Worm (Caenorhabditis elegans) whole organism, L3 larva: Measurements from ENCODE around the gene T24C4.2.

ENCODE experiments used
- ZK546.5 ChIP-seq: sonication (generic microtip); optimal IDR thresholded peaks from 2 replicates; lab custom pipeline; 2017; ENCODE audit warnings: missing biosample characterization, missing genetic modification characterization
- ceh-82 ChIP-seq: fragments of 150-350 bp; optimal IDR thresholded peaks from 2 replicates; lab custom pipeline; 2014; ENCODE audit warnings: missing biosample characterization, missing genetic modification characterization
- daf-12 ChIP-seq: fragments of 150-350 bp; optimal IDR thresholded peaks from 2 replicates; lab custom pipeline; 2014; ENCODE audit warnings: missing biosample characterization, missing genetic modification reagents, missing genetic modification characterization
- egl-27 ChIP-seq: sonication (generic microtip); optimal IDR thresholded peaks from 4 replicates; lab custom pipeline; 2017; ENCODE audit warnings: missing biosample characterization, missing genetic modification reagents, missing genetic modification characterization
- elt-3 ChIP-seq, 3 experiments: fragments of 150-350 bp in 1 of 3; sonication (generic microtip) in 2 of 3; optimal IDR thresholded peaks; 2 replicates in 2 of 3; 4 replicates in 1 of 3; lab custom pipeline; 2014 to 2017; ENCODE audit warnings: missing biosample characterization in 3 of 3, missing genetic modification characterization in 3 of 3
- nhr-237 ChIP-seq: fragments of 150-350 bp; optimal IDR thresholded peaks from 2 replicates; lab custom pipeline; 2014; ENCODE audit warnings: missing biosample characterization, missing genetic modification characterization
- nhr-43 ChIP-seq: sonication (generic microtip); optimal IDR thresholded peaks from 2 replicates; lab custom pipeline; 2016; ENCODE audit warnings: mild to moderate bottlenecking, missing genetic modification characterization, missing compliant biosample characterization; ENCODE audit not compliant: poor library complexity, severe bottlenecking
- pqm-1 ChIP-seq: fragments of 150-350 bp; optimal IDR thresholded peaks from 2 replicates; lab custom pipeline; 2017; ENCODE audit warnings: missing biosample characterization, missing genetic modification characterization, inconsistent platforms
- skn-1 ChIP-seq: fragments of 150-350 bp; optimal IDR thresholded peaks from 2 replicates; lab custom pipeline; 2014; ENCODE audit warnings: missing biosample characterization, missing genetic modification characterization
- ztf-11 ChIP-seq: fragments of 150-350 bp; optimal IDR thresholded peaks from 2 replicates; lab custom pipeline; 2014; ENCODE audit warnings: missing biosample characterization, missing genetic modification characterization

- TF ChIP-seq nhr-237 (tag; lab: Kevin White, UChicago) (no peak), elt-3 (tag; optimal IDR thresholded peaks at IDR 0.05; lab: Kevin White, UChicago) (no peak), ztf-11 (tag; lab: Kevin White, UChicago) (no peak), skn-1 (no peak), daf-12 (tag; lab: Kevin White, UChicago) (no peak), pqm-1 (tag; lab: Kevin White, UChicago) (no peak), egl-27 (tag; lab: Kevin White, UChicago) (no peak), ZK546.5 (tag; lab: Kevin White, UChicago) (no peak), nhr-43 (tag; lab: Kevin White, UChicago) (no peak), ceh-82 (tag; lab: Kevin White, UChicago) (no peak)
Observed at ce11 chrIII:831961-832360, 37.8 kb downstream of the T24C4.2 start, which contains the start of gene ceeh-1.
